Worm (Caenorhabditis elegans) whole organism, L3 larva: ENCODE data around the gene sri-53.
"Not testable (repeated sequence)": the region's sequence is repeated elsewhere in the genome, so short reads cannot be mapped to it uniquely, and the experiment has no call there.

Experiments
- elt-1 ChIP-seq: fragments of 150-350 bp; optimal IDR thresholded peaks from 2 replicates; lab custom pipeline; 2014; ENCODE audit warnings: missing biosample characterization, missing genetic modification characterization
- fkh-2 ChIP-seq: fragments of 150-350 bp; optimal IDR thresholded peaks from 2 replicates; lab custom pipeline; 2014; ENCODE audit warnings: missing biosample characterization, missing genetic modification reagents, missing genetic modification characterization
- nhr-28 ChIP-seq: fragments of 150-350 bp; optimal IDR thresholded peaks from 2 replicates; lab custom pipeline; 2014; ENCODE audit warnings: missing biosample characterization, missing genetic modification characterization

DNA sequence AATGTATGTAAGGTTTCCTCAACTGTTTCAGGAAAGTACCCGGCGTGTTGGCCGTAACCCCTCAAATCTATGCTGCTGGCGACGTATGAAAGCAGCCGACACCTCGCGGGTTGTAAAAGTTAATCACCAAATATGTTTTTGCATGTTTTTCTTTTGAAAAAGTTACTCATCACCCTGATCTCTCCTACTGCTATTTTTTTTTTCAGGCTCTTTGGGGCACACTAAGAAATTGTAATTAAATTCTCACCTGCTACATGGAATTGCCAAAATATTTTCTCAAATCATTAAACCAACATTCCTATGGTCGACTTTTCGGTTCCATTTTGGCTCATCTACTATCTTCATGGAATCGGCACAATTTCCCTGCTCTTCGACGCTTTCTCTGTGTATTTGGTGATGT lies 17.6 kb downstream of the sri-53 start, which contains the start of gene sri-78:
- TF ChIP-seq elt-1 (tag; lab: Kevin White, UChicago); fkh-2 (tag; lab: Kevin White, UChicago); nhr-28: not testable (repeated sequence)
